Fruit fly (Drosophila melanogaster) whole organism, embryonic: ENCODE measurements around the gene CG5104.

Experiments
- Ada2b ChIP-seq: fragments of 200-800 bp; sonication (Bioruptor generic); IDR thresholded peaks from 2 replicates; pipeline ENCODE4 v1.3.6; 2022; ENCODE audit warnings: missing biosample characterization, missing genetic modification characterization
- CG10979 ChIP-seq: fragments of 200-800 bp; sonication (Bioruptor generic); optimal IDR thresholded peaks from 2 replicates; lab custom pipeline; 2018; ENCODE audit warnings: missing biosample characterization, mild to moderate bottlenecking, missing genetic modification characterization, moderate library complexity
- CG11398 ChIP-seq: fragments of 200-800 bp; sonication (Bioruptor generic); optimal IDR thresholded peaks from 2 replicates; lab custom pipeline; 2016; ENCODE audit warnings: missing biosample characterization, missing genetic modification characterization
- CG11696 ChIP-seq: fragments of 200-800 bp; sonication (Bioruptor generic); IDR thresholded peaks from 2 replicates; pipeline ENCODE4 v1.3.6; 2022; ENCODE audit warnings: missing biosample characterization, missing genetic modification characterization
- CG14050 ChIP-seq: fragments of 200-800 bp; sonication (Bioruptor generic); IDR thresholded peaks from 3 replicates; pipeline ENCODE4 v1.3.6; 2022; ENCODE audit warnings: missing biosample characterization, missing genetic modification characterization
- CG14710 ChIP-seq: fragments of 200-800 bp; sonication (Bioruptor generic); optimal IDR thresholded peaks from 3 replicates; lab custom pipeline; 2019; ENCODE audit warnings: missing biosample characterization, mild to moderate bottlenecking, missing genetic modification characterization, moderate library complexity
- CG15011 ChIP-seq: fragments of 200-800 bp; sonication (Bioruptor generic); optimal IDR thresholded peaks from 3 replicates; lab custom pipeline; 2018; ENCODE audit warnings: missing biosample characterization, mild to moderate bottlenecking, missing genetic modification characterization
- CG17361 ChIP-seq: fragments of 200-800 bp; sonication (Bioruptor generic); IDR thresholded peaks from 3 replicates; pipeline ENCODE4 v1.3.6; 2022; ENCODE audit warnings: missing biosample characterization, missing genetic modification characterization
- CG17802 ChIP-seq: fragments of 200-800 bp; sonication (Bioruptor generic); optimal IDR thresholded peaks from 2 replicates; lab custom pipeline; 2018; ENCODE audit warnings: missing biosample characterization, mild to moderate bottlenecking, missing genetic modification characterization, moderate library complexity
- CG2199 ChIP-seq: fragments of 200-800 bp; sonication (Bioruptor generic); IDR thresholded peaks from 3 replicates; pipeline ENCODE4 v1.3.6; 2022; ENCODE audit warnings: missing biosample characterization, missing genetic modification characterization
- CG3065 ChIP-seq: fragments of 200-800 bp; sonication (Bioruptor generic); optimal IDR thresholded peaks from 2 replicates; lab custom pipeline; 2016; ENCODE audit warnings: missing biosample characterization, missing genetic modification characterization
- CG31441 ChIP-seq: fragments of 200-800 bp; sonication (Bioruptor generic); IDR thresholded peaks from 2 replicates; pipeline ENCODE4 v1.3.6; 2022; ENCODE audit warnings: missing biosample characterization, missing genetic modification characterization
- CG32532 ChIP-seq: fragments of 200-800 bp; sonication (Bioruptor generic); IDR thresholded peaks from 2 replicates; pipeline ENCODE4 v1.3.6; 2022; ENCODE audit warnings: missing biosample characterization, missing genetic modification characterization
- CG33557 ChIP-seq: fragments of 200-800 bp; sonication (Bioruptor generic); optimal IDR thresholded peaks from 2 replicates; lab custom pipeline; 2019; ENCODE audit warnings: missing biosample characterization, mild to moderate bottlenecking, missing genetic modification characterization, moderate library complexity
- CG3847 ChIP-seq: fragments of 200-800 bp; sonication (Bioruptor generic); IDR thresholded peaks from 2 replicates; pipeline ENCODE4 v1.3.6; 2022; ENCODE audit warnings: missing biosample characterization, missing genetic modification characterization
- CG4404 ChIP-seq: fragments of 200-800 bp; sonication (Bioruptor generic); IDR thresholded peaks from 2 replicates; pipeline ENCODE4 v1.3.6; 2022; ENCODE audit warnings: missing biosample characterization, missing genetic modification characterization
- CG4854 ChIP-seq: fragments of 200-800 bp; sonication (Bioruptor generic); optimal IDR thresholded peaks from 2 replicates; lab custom pipeline; 2016; ENCODE audit warnings: missing biosample characterization, missing genetic modification characterization, inconsistent platforms
- CG6791 ChIP-seq: fragments of 200-800 bp; sonication (Bioruptor generic); IDR thresholded peaks from 3 replicates; pipeline ENCODE4 v1.3.6; 2022; ENCODE audit warnings: missing biosample characterization, missing genetic modification characterization; ENCODE audit not compliant: partially characterized antibody
- CG6813 ChIP-seq: fragments of 200-800 bp; sonication (Bioruptor generic); optimal IDR thresholded peaks from 2 replicates; lab custom pipeline; 2017; ENCODE audit warnings: missing biosample characterization, missing genetic modification characterization, mild to moderate bottlenecking, moderate library complexity, missing genetic modification reagents
- CkIIα-i1 ChIP-seq: fragments of 200-800 bp; sonication (Bioruptor generic); IDR thresholded peaks from 2 replicates; pipeline ENCODE4 v1.3.6; 2022; ENCODE audit warnings: missing biosample characterization, missing genetic modification characterization
- Dfd ChIP-seq, 2 experiments: fragments of >200 bp; optimal IDR thresholded peaks; 2 replicates each; lab custom pipeline; 2017; ENCODE audit warnings: missing biosample characterization in 2 of 2, missing genetic modification characterization in 2 of 2
- Doc3 ChIP-seq: fragments of 200-800 bp; sonication (Bioruptor generic); IDR thresholded peaks from 3 replicates; pipeline ENCODE4 v1.3.6; 2022; ENCODE audit warnings: missing biosample characterization, missing genetic modification characterization; ENCODE audit not compliant: partially characterized antibody
- E2f1 ChIP-seq: fragments of 200-800 bp; sonication (Bioruptor generic); IDR thresholded peaks from 2 replicates; pipeline ENCODE4 v1.3.6; 2022; ENCODE audit warnings: missing biosample characterization, missing genetic modification characterization
- Gsc ChIP-seq: fragments of 200-800 bp; sonication (Bioruptor generic); IDR thresholded peaks from 2 replicates; pipeline ENCODE4 v1.3.6; 2022; ENCODE audit warnings: missing biosample characterization, missing genetic modification characterization
- HLH4C ChIP-seq: fragments of 200-800 bp; sonication (Bioruptor generic); IDR thresholded peaks from 3 replicates; pipeline ENCODE4 v1.3.6; 2022; ENCODE audit warnings: missing biosample characterization, missing genetic modification characterization; ENCODE audit not compliant: partially characterized antibody
- HLH54F ChIP-seq: fragments of 200-800 bp; sonication (Bioruptor generic); optimal IDR thresholded peaks from 3 replicates; lab custom pipeline; 2016; ENCODE audit warnings: missing biosample characterization, missing genetic modification characterization
- Lpt ChIP-seq: fragments of >200 bp; optimal IDR thresholded peaks from 2 replicates; lab custom pipeline; 2018; ENCODE audit warnings: missing biosample characterization, missing genetic modification characterization
- Med ChIP-seq: fragments of 200-800 bp; sonication (Bioruptor generic); peaks from one replicate; lab custom pipeline; 2016; ENCODE audit warnings: missing biosample characterization, missing genetic modification characterization, mild to moderate bottlenecking, inconsistent platforms, moderate library complexity
- Opbp ChIP-seq: fragments of 200-800 bp; sonication (Bioruptor generic); IDR thresholded peaks from 3 replicates; pipeline ENCODE4 v1.3.6; 2022; ENCODE audit warnings: missing biosample characterization, missing genetic modification characterization; ENCODE audit not compliant: partially characterized antibody
- Taf1 ChIP-seq: fragments of 200-800 bp; sonication (Bioruptor generic); IDR thresholded peaks from 2 replicates; pipeline ENCODE4 v1.3.6; 2022; ENCODE audit warnings: missing biosample characterization, missing genetic modification characterization
- Trl ChIP-seq, 3 experiments: fragments of >200 bp in 2 of 3; fragments of 200-800 bp in 1 of 3; sonication (Bioruptor generic) in 1 of 3; optimal IDR thresholded peaks; 2 replicates in 1 of 3; 3 replicates in 2 of 3; lab custom pipeline; 2016 to 2017; ENCODE audit warnings: missing biosample characterization in 1 of 3, missing genetic modification characterization in 1 of 3
- cas ChIP-seq: fragments of 200-800 bp; sonication (Bioruptor generic); IDR thresholded peaks from 2 replicates; pipeline ENCODE4 v1.3.6; 2022; ENCODE audit warnings: missing biosample characterization, missing genetic modification characterization
- cg ChIP-seq: fragments of 200-800 bp; sonication (Bioruptor generic); optimal IDR thresholded peaks from 3 replicates; lab custom pipeline; 2019; ENCODE audit warnings: missing biosample characterization, mild to moderate bottlenecking, missing genetic modification characterization, moderate library complexity
- dati ChIP-seq: fragments of 200-800 bp; sonication (Bioruptor generic); IDR thresholded peaks from 2 replicates; pipeline ENCODE4 v1.3.6; 2022; ENCODE audit warnings: missing biosample characterization, missing genetic modification characterization
- dimm ChIP-seq: fragments of 200-800 bp; sonication (Bioruptor generic); IDR thresholded peaks from 2 replicates; pipeline ENCODE4 v1.3.6; 2022; ENCODE audit warnings: missing biosample characterization, missing genetic modification characterization
- emc ChIP-seq: fragments of 200-800 bp; sonication (Bioruptor generic); optimal IDR thresholded peaks from 2 replicates; lab custom pipeline; 2016; ENCODE audit warnings: missing biosample characterization, missing genetic modification characterization
- gro ChIP-seq: fragments of 200-800 bp; sonication (Bioruptor generic); optimal IDR thresholded peaks from 2 replicates; lab custom pipeline; 2016; ENCODE audit warnings: missing biosample characterization, missing genetic modification characterization
- h ChIP-seq: fragments of >200 bp; optimal IDR thresholded peaks from 2 replicates; lab custom pipeline; 2017
- lov ChIP-seq, 2 experiments: fragments of 200-800 bp in 1 of 2; fragments of >200 bp in 1 of 2; sonication (Bioruptor generic) in 1 of 2; IDR thresholded peaks in 1 of 2; optimal IDR thresholded peaks in 1 of 2; 2 replicates in 1 of 2; 3 replicates in 1 of 2; pipeline versions ENCODE4 v1.3.6 to Lab custom; 2017 to 2022; ENCODE audit warnings: missing biosample characterization in 1 of 2, missing genetic modification characterization in 1 of 2
- luna ChIP-seq: fragments of 200-800 bp; sonication (Bioruptor generic); optimal IDR thresholded peaks from 2 replicates; lab custom pipeline; 2016; ENCODE audit warnings: missing biosample characterization, missing genetic modification characterization
- nom ChIP-seq: fragments of 200-800 bp; sonication (Bioruptor generic); optimal IDR thresholded peaks from 2 replicates; lab custom pipeline; 2017; ENCODE audit warnings: missing biosample characterization, missing genetic modification characterization, mild to moderate bottlenecking, moderate library complexity, missing genetic modification reagents
- schlank ChIP-seq: fragments of 200-800 bp; sonication (Bioruptor generic); optimal IDR thresholded peaks from 2 replicates; lab custom pipeline; 2018; ENCODE audit warnings: missing biosample characterization, mild to moderate bottlenecking, missing genetic modification characterization
- slbo ChIP-seq: fragments of 200-800 bp; sonication (Bioruptor generic); IDR thresholded peaks from 2 replicates; pipeline ENCODE4 v1.3.6; 2022; ENCODE audit warnings: missing biosample characterization, missing genetic modification characterization
- sna ChIP-seq: fragments of 200-800 bp; sonication (Bioruptor generic); IDR thresholded peaks from 2 replicates; pipeline ENCODE4 v1.3.6; 2022; ENCODE audit warnings: missing biosample characterization, missing genetic modification characterization; ENCODE audit not compliant: partially characterized antibody
- ssp ChIP-seq: fragments of 200-800 bp; sonication (Bioruptor generic); IDR thresholded peaks from 2 replicates; pipeline ENCODE4 v1.3.6; 2022; ENCODE audit warnings: missing biosample characterization, missing genetic modification characterization
- stc ChIP-seq: fragments of 200-800 bp; sonication (Bioruptor generic); IDR thresholded peaks from 2 replicates; pipeline ENCODE4 v1.3.6; 2022; ENCODE audit warnings: missing biosample characterization, missing genetic modification characterization
- tll ChIP-seq, 2 experiments: fragments of 200-800 bp in 1 of 2; fragments of >200 bp in 1 of 2; sonication (Bioruptor generic) in 1 of 2; optimal IDR thresholded peaks; 2 replicates each; lab custom pipeline; 2017 to 2019; ENCODE audit warnings: missing biosample characterization in 2 of 2, missing genetic modification characterization in 2 of 2, mild to moderate bottlenecking in 1 of 2, moderate library complexity in 1 of 2
- tup ChIP-seq: fragments of 200-800 bp; sonication (Bioruptor generic); optimal IDR thresholded peaks from 2 replicates; lab custom pipeline; 2016; ENCODE audit warnings: missing biosample characterization, mild to moderate bottlenecking, missing genetic modification characterization, moderate library complexity

The CG5104 gene

DNA sequence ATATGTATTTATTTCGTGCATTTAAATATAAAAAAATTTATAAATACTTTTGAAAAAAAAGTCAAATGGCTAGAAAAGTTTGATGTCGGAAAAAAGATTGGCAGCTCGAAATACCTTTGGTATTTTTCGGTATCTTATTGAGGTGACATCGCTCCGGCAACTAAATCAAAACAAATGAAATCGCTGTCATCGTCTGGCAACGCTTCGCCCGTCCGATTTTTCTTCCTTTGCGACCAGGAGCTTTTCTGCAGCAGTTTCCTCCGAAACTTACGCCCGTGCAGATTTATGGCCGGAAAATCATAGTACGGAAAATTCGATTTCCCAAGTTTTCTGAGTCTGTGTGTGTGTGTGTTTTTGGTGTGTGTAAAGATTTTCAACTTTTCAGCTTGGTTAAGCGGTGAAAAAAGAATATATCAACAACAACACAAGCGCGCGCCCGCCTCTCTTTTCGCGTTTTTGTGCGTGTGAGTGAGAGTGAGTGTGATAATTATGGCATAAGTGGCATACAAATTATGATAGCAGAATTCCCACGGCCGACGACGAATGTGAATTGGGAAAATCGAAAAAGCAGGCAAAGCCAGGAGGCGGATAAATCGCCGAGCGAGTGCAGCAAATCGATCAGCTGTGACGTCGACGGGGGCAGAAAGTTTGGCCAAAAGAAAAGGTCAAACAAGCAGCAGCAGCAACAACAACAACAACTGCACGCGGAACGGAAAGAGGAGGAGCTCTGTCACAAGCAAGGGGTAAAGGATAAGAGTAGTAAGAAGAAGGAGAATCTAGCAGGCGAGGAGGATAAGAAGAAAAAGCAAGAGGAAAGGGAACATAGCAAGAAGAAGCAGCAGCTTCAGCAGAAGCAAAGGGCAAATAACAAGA lies 23.4 kb upstream of the CG5104 start, which contains the start of gene CG32425 (continued):
- no peak for TF ChIP-seq CG2199
- peak; percentile 74 for TF ChIP-seq cg (GFP tag; lab: Kevin White, UChicago)
- no peak for TF ChIP-seq cas (GFP tag; lab: Robert Waterston, UW)
- TF ChIP-seq CG14710 (tag; lab: Kevin White, UChicago) = peak; percentile 28
- TF ChIP-seq CG11696 (GFP tag; lab: Robert Waterston, UW) = no peak
- no peak for TF ChIP-seq dimm (GFP tag; lab: Robert Waterston, UW)
- TF ChIP-seq CG14050 (GFP tag; lab: Robert Waterston, UW) = no peak
- TF ChIP-seq nom (GFP tag; lab: Kevin White, UChicago) = peak; percentile 7
- no peak for TF ChIP-seq sna
- no peak for TF ChIP-seq CG4854 (GFP tag; lab: Kevin White, UChicago)
- TF ChIP-seq CG11398 (GFP tag; lab: Kevin White, UChicago) = no peak
- TF ChIP-seq lov (optimal IDR thresholded peaks at IDR 0.05; lab: Kevin White, UChicago) = no peak
- no peak for TF ChIP-seq lov (GFP tag; IDR thresholded peaks at IDR 0.05; lab: Robert Waterston, UW)
- no peak for TF ChIP-seq h
- no peak for TF ChIP-seq CG4404 (GFP tag; lab: Robert Waterston, UW)
- TF ChIP-seq CkIIα-i1 (GFP tag; lab: Robert Waterston, UW) = no peak
- no peak for TF ChIP-seq emc (GFP tag; lab: Kevin White, UChicago)
- no peak for TF ChIP-seq E2f1 (GFP tag; lab: Robert Waterston, UW)
- TF ChIP-seq Ada2b (GFP tag; lab: Robert Waterston, UW) = no peak
- no peak for TF ChIP-seq CG15011 (GFP tag; lab: Kevin White, UChicago)
- no peak for TF ChIP-seq ssp (GFP tag; lab: Robert Waterston, UW)
- TF ChIP-seq CG3847 = peak; percentile 23; the same call in 1 of the 2 replicates
- no peak for TF ChIP-seq CG6813 (GFP tag; lab: Kevin White, UChicago)
- TF ChIP-seq CG17361 = 0 out of 3 replicates have a peak, but pooled peaks have one; percentile 21
- TF ChIP-seq CG31441 = 0 out of 2 replicates have a peak, but pooled peaks have one; percentile 9
- TF ChIP-seq slbo (GFP tag; lab: Robert Waterston, UW) = peak; percentile 45; the same call in 1 of the 2 replicates
- TF ChIP-seq schlank (tag; lab: Kevin White, UChicago) = no peak

DNA sequence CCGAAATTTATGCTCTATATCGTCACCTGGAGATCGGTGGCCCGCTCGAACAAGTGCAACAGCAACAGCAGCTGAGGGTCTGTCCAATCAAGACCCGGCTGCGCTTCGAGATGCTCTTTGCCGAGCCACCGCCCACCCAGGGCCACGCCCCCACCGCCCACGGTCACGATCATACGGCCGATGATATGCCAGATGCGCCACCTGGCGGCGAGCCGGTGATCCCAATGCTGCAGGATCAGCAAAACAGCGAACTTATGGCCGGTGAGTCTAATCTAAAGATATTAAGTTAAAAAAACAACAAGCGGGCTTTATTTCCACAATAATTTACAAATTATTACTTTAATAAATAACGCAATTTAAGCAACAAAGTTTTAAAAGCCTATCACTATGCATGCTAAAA lies 22.6 kb upstream of the CG5104 start:
- TF ChIP-seq Taf1 (GFP tag; lab: Robert Waterston, UW) (no peak), Med (peak; percentile 1), tll (GFP tag; optimal IDR thresholded peaks at IDR 0.05; lab: Kevin White, UChicago) (no peak), HLH54F (GFP tag; lab: Kevin White, UChicago) (no peak), CG6791 (GFP tag; lab: Robert Waterston, UW) (0 out of 3 replicates have a peak, but pooled peaks have one; percentile 24), dati (GFP tag; lab: Robert Waterston, UW) (no peak), Dfd (GFP tag; optimal IDR thresholded peaks at IDR 0.05; lab: Kevin White, UChicago) (no peak), CG10979 (tag; lab: Kevin White, UChicago) (peak; percentile 80), stc (GFP tag; lab: Robert Waterston, UW) (peak; percentile 24; the same call in 1 of the 2 replicates), Doc3 (GFP tag; lab: Robert Waterston, UW) (no peak), Trl (optimal IDR thresholded peaks at IDR 0.05; lab: Kevin White, UChicago) (no peak), Trl (GFP tag; optimal IDR thresholded peaks at IDR 0.05; lab: Kevin White, UChicago) (no peak), CG32532 (GFP tag; lab: Robert Waterston, UW) (0 out of 2 replicates have a peak, but pooled peaks have one; percentile 5), HLH4C (no peak), Gsc (GFP tag; lab: Robert Waterston, UW) (no peak), CG33557 (GFP tag; lab: Kevin White, UChicago) (no peak), Lpt (GFP tag; lab: Kevin White, UChicago) (no peak), Opbp (GFP tag; lab: Robert Waterston, UW) (0 out of 3 replicates have a peak, but pooled peaks have one; percentile 16), gro (GFP tag; lab: Kevin White, UChicago) (no peak), tup (GFP tag; lab: Kevin White, UChicago) (no peak), CG3065 (GFP tag; lab: Kevin White, UChicago) (peak; percentile 60), CG14710 (tag; lab: Kevin White, UChicago) (no peak), luna (GFP tag; lab: Kevin White, UChicago) (no peak), CG17802 (tag; lab: Kevin White, UChicago) (no peak)
